Fruit fly (Drosophila melanogaster): ENCODE measurements around the gene Cyp40.

DNA sequence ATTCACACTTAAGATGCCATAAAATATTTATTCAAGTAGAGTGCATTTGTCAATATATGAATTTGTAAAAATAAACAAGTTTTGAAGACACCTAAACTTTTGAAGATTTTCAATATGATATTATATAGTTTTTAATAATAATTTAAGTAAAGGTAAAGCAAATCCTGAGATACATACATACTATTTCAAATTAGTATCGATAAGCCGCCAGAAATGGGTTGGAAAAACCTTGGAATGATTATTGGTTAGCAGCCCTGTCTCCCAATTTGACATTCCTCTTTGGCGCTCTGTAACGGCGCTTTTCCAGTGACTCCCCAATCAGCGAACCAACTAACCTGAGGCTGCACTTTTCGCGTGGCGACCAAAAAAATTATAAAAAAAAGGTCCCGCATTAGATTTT, 52.5 kb downstream of the Cyp40 start, which contains the start of gene alphaTub67C:
- TF ChIP-seq psq (optimal IDR thresholded peaks at IDR 0.05): no peak
- no peak for TF ChIP-seq h (optimal IDR thresholded peaks at IDR 0.05)
- TF ChIP-seq Myc (optimal IDR thresholded peaks at IDR 0.05): no peak
- TF ChIP-seq ttk (optimal IDR thresholded peaks at IDR 0.05): no peak
- no peak for TF ChIP-seq insv (optimal IDR thresholded peaks at IDR 0.05)

Measured in Kc167 (cell line).